Worm (Caenorhabditis elegans) whole organism, L1 larva: ENCODE data around the gene ggtb-1.

Experiments
- ama-1 ChIP-seq: fragments of 150-350 bp; optimal IDR thresholded peaks from 2 replicates; lab custom pipeline; 2014
- ceh-8 ChIP-seq: fragments of 200-800 bp; sonication (Bioruptor generic); optimal IDR thresholded peaks from 2 replicates; lab custom pipeline; 2018; ENCODE audit warnings: mild to moderate bottlenecking, missing genetic modification characterization, moderate library complexity, missing compliant biosample characterization
- ceh-90 ChIP-seq: sonication (generic microtip); optimal IDR thresholded peaks from 2 replicates; lab custom pipeline; 2016; ENCODE audit warnings: missing genetic modification characterization, missing compliant biosample characterization
- egl-13 ChIP-seq: sonication (generic microtip); optimal IDR thresholded peaks from 2 replicates; lab custom pipeline; 2016; ENCODE audit warnings: missing genotype, missing genetic modification reagents, missing genetic modification characterization, missing compliant biosample characterization
- elt-2 ChIP-seq: sonication (generic microtip); optimal IDR thresholded peaks from 2 replicates; lab custom pipeline; 2016; ENCODE audit warnings: missing genetic modification characterization, mild to moderate bottlenecking, inconsistent platforms, missing compliant biosample characterization, missing genetic modification reagents
- ets-5 ChIP-seq: fragments of 200-800 bp; sonication (Bioruptor generic); IDR thresholded peaks from 2 replicates; pipeline ENCODE4 v1.3.6; 2022; ENCODE audit warnings: missing genetic modification characterization, missing compliant biosample characterization
- fkh-10 ChIP-seq: sonication (generic microtip); optimal IDR thresholded peaks from 2 replicates; lab custom pipeline; 2017; ENCODE audit warnings: missing biosample characterization, missing genetic modification reagents, missing genetic modification characterization
- fkh-4 ChIP-seq: sonication (generic microtip); optimal IDR thresholded peaks from 2 replicates; lab custom pipeline; 2016; ENCODE audit warnings: missing compliant biosample characterization, missing genetic modification characterization, borderline replicate concordance
- fkh-8 ChIP-seq: sonication (generic microtip); optimal IDR thresholded peaks from 2 replicates; lab custom pipeline; 2016; ENCODE audit warnings: mild to moderate bottlenecking, missing genetic modification characterization, missing compliant biosample characterization
- fos-1 ChIP-seq: fragments of 150-350 bp; optimal IDR thresholded peaks from 2 replicates; lab custom pipeline; 2014; ENCODE audit warnings: missing biosample characterization, missing genetic modification characterization
- grh-1 ChIP-seq: fragments of 200-800 bp; sonication (Bioruptor generic); IDR thresholded peaks from 2 replicates; pipeline ENCODE4 v1.3.6; 2022; ENCODE audit warnings: missing genetic modification reagents, missing genetic modification characterization, missing compliant biosample characterization
- hlh-17 ChIP-seq: fragments of 200-800 bp; sonication (Bioruptor generic); optimal IDR thresholded peaks from 2 replicates; lab custom pipeline; 2018; ENCODE audit warnings: missing genetic modification characterization, mild to moderate bottlenecking, missing compliant biosample characterization, moderate library complexity, borderline replicate concordance
- irx-1 ChIP-seq: sonication (generic microtip); optimal IDR thresholded peaks from 2 replicates; lab custom pipeline; 2016; ENCODE audit warnings: missing genetic modification characterization, missing compliant biosample characterization
- isw-1 ChIP-seq: fragments of 200-800 bp; sonication (Bioruptor generic); IDR thresholded peaks from 2 replicates; pipeline ENCODE4 v1.3.6; 2022; ENCODE audit warnings: missing genetic modification characterization, missing compliant biosample characterization
- jun-1 ChIP-seq: fragments of 150-350 bp; optimal IDR thresholded peaks from 2 replicates; lab custom pipeline; 2014; ENCODE audit warnings: missing biosample characterization, missing genetic modification reagents, missing genetic modification characterization
- lin-14 ChIP-seq: fragments of 200-800 bp; sonication (Bioruptor generic); optimal IDR thresholded peaks from 2 replicates; lab custom pipeline; 2018; ENCODE audit warnings: mild to moderate bottlenecking, missing genetic modification characterization, moderate library complexity, missing compliant biosample characterization
- lin-35 ChIP-seq, 2 experiments: fragments of 150-350 bp; optimal IDR thresholded peaks; 2 replicates each; lab custom pipeline; 2014; ENCODE audit warnings: missing biosample characterization in 2 of 2, missing genetic modification characterization in 2 of 2, missing genetic modification reagents in 2 of 2
- lin-39 ChIP-seq: fragments of 150-350 bp; optimal IDR thresholded peaks from 2 replicates; lab custom pipeline; 2014; ENCODE audit warnings: missing biosample characterization, missing genetic modification reagents, missing genetic modification characterization
- lir-3 ChIP-seq: sonication (generic microtip); optimal IDR thresholded peaks from 2 replicates; lab custom pipeline; 2016; ENCODE audit warnings: mild to moderate bottlenecking, missing genetic modification characterization, moderate library complexity, missing compliant biosample characterization; ENCODE audit not compliant: poor library complexity
- mab-9 ChIP-seq: fragments of 200-800 bp; sonication (Bioruptor generic); IDR thresholded peaks from 2 replicates; pipeline ENCODE4 v1.3.6; 2022; ENCODE audit warnings: missing genetic modification reagents, missing genetic modification characterization, missing compliant biosample characterization
- mdl-1 ChIP-seq, 2 experiments: fragments of 150-350 bp; optimal IDR thresholded peaks; 2 replicates each; lab custom pipeline; 2014 to 2017; ENCODE audit warnings: missing biosample characterization in 2 of 2, missing genetic modification characterization in 2 of 2, inconsistent platforms in 1 of 2
- mef-2 ChIP-seq: fragments of 150-350 bp; optimal IDR thresholded peaks from 2 replicates; lab custom pipeline; 2014; ENCODE audit warnings: missing biosample characterization, missing genetic modification characterization
- mep-1 ChIP-seq: fragments of 150-350 bp; optimal IDR thresholded peaks from 2 replicates; lab custom pipeline; 2014; ENCODE audit warnings: missing biosample characterization, missing genetic modification characterization
- nhr-12 ChIP-seq: sonication (generic microtip); optimal IDR thresholded peaks from 2 replicates; lab custom pipeline; 2017; ENCODE audit warnings: missing biosample characterization, missing genetic modification characterization
- nhr-20 ChIP-seq: sonication (generic microtip); optimal IDR thresholded peaks from 2 replicates; lab custom pipeline; 2016; ENCODE audit warnings: mild to moderate bottlenecking, missing genetic modification characterization, missing compliant biosample characterization
- nhr-237 ChIP-seq: fragments of 150-350 bp; optimal IDR thresholded peaks from 2 replicates; lab custom pipeline; 2014; ENCODE audit warnings: missing biosample characterization, missing genetic modification characterization
- nhr-28 ChIP-seq: fragments of 150-350 bp; optimal IDR thresholded peaks from 2 replicates; lab custom pipeline; 2014; ENCODE audit warnings: missing biosample characterization, missing genetic modification characterization
- nhr-77 ChIP-seq: fragments of 150-350 bp; optimal IDR thresholded peaks from 2 replicates; lab custom pipeline; 2014; ENCODE audit warnings: missing biosample characterization, missing genetic modification characterization
- nhr-85 ChIP-seq: sonication (generic microtip); peaks from one replicate; lab custom pipeline; 2016; ENCODE audit warnings: missing genetic modification characterization, inconsistent platforms, missing compliant biosample characterization
- pax-3 ChIP-seq: fragments of 200-800 bp; sonication (Bioruptor generic); optimal IDR thresholded peaks from 2 replicates; lab custom pipeline; 2018; ENCODE audit warnings: mild to moderate bottlenecking, missing genetic modification characterization, moderate library complexity, missing compliant biosample characterization
- pqm-1 ChIP-seq: sonication (generic microtip); optimal IDR thresholded peaks from 3 replicates; lab custom pipeline; 2017; ENCODE audit warnings: missing biosample characterization, missing genetic modification characterization
- rnt-1 ChIP-seq: sonication (generic microtip); optimal IDR thresholded peaks from 2 replicates; lab custom pipeline; 2016; ENCODE audit warnings: mild to moderate bottlenecking, missing genetic modification characterization, moderate library complexity, missing compliant biosample characterization
- skn-1 ChIP-seq: fragments of 150-350 bp; optimal IDR thresholded peaks from 2 replicates; lab custom pipeline; 2014; ENCODE audit warnings: missing biosample characterization, missing genetic modification characterization
- snpc-4 ChIP-seq: fragments of 150-350 bp; optimal IDR thresholded peaks from 2 replicates; lab custom pipeline; 2014; ENCODE audit warnings: missing biosample characterization, missing genetic modification characterization
- sox-4 ChIP-seq: sonication (generic microtip); optimal IDR thresholded peaks from 2 replicates; lab custom pipeline; 2016; ENCODE audit warnings: missing genetic modification characterization, missing compliant biosample characterization
- swsn-7 ChIP-seq: sonication (generic microtip); optimal IDR thresholded peaks from 2 replicates; lab custom pipeline; 2016; ENCODE audit warnings: missing genetic modification characterization, missing compliant biosample characterization
- tbx-2 ChIP-seq: sonication (generic microtip); optimal IDR thresholded peaks from 2 replicates; lab custom pipeline; 2016; ENCODE audit warnings: missing genetic modification characterization, missing compliant biosample characterization
- tlp-1 ChIP-seq: fragments of 150-350 bp; optimal IDR thresholded peaks from 2 replicates; lab custom pipeline; 2014; ENCODE audit warnings: missing biosample characterization, missing genetic modification characterization
- unc-86 ChIP-seq: sonication (generic microtip); optimal IDR thresholded peaks from 2 replicates; lab custom pipeline; 2016; ENCODE audit warnings: missing genetic modification characterization, missing compliant biosample characterization
- unc-98 ChIP-seq: fragments of 200-800 bp; sonication (Bioruptor generic); IDR thresholded peaks from 2 replicates; pipeline ENCODE4 v1.3.6; 2022; ENCODE audit warnings: missing genetic modification characterization, missing compliant biosample characterization
- xbp-1 ChIP-seq: sonication (generic microtip); optimal IDR thresholded peaks from 2 replicates; lab custom pipeline; 2016; ENCODE audit warnings: missing genetic modification characterization, missing compliant biosample characterization
- zip-4 ChIP-seq: fragments of 200-800 bp; sonication (Bioruptor generic); optimal IDR thresholded peaks from 2 replicates; lab custom pipeline; 2018; ENCODE audit warnings: mild to moderate bottlenecking, missing genetic modification characterization, moderate library complexity, missing compliant biosample characterization
- ztf-4 ChIP-seq: fragments of 150-350 bp; optimal IDR thresholded peaks from 2 replicates; lab custom pipeline; 2014; ENCODE audit warnings: missing biosample characterization, missing genetic modification characterization

The ggtb-1 gene

ce11 chrIII:7101814-7102477, 31.6 kb upstream of the ggtb-1 start:
- TF ChIP-seq fkh-8, result no peak
- TF ChIP-seq mep-1 (tag; lab: Kevin White, UChicago), result no peak
- TF ChIP-seq ama-1 (lab: Kevin White, UChicago), result no peak
- TF ChIP-seq ets-5 (GFP tag; lab: Robert Waterston, UW), result no peak
- no peak for TF ChIP-seq nhr-85 (tag; lab: Kevin White, UChicago)
- no peak for TF ChIP-seq lin-39 (tag; lab: Kevin White, UChicago)
- no peak for TF ChIP-seq lin-14 (GFP tag; lab: Kevin White, UChicago)
- no peak for TF ChIP-seq unc-86 (tag; lab: Kevin White, UChicago)
- TF ChIP-seq nhr-12 (tag; lab: Kevin White, UChicago), result no peak

- TF ChIP-seq mef-2 (tag; lab: Kevin White, UChicago), result no peak
- no peak for TF ChIP-seq ztf-4 (tag; lab: Kevin White, UChicago)
- TF ChIP-seq nhr-237 (tag; lab: Kevin White, UChicago), result no peak
- TF ChIP-seq pqm-1 (tag; lab: Kevin White, UChicago), result no peak
- no peak for TF ChIP-seq fkh-4 (tag; lab: Kevin White, UChicago)
- TF ChIP-seq isw-1 (GFP tag; lab: Robert Waterston, UW), result no peak
- no peak for TF ChIP-seq mab-9
- no peak for TF ChIP-seq tlp-1
- no peak for TF ChIP-seq rnt-1 (tag; lab: Kevin White, UChicago)
- no peak for TF ChIP-seq skn-1 (tag; lab: Kevin White, UChicago)
- no peak for TF ChIP-seq nhr-28 (tag; lab: Kevin White, UChicago)
Observed at ce11 chrIII:7103940-7104440, 29.6 kb upstream of the ggtb-1 start, which contains the start of gene cpg-2. Gene cpg-2 (minus strand): TSS chrIII:7103990.

DNA sequence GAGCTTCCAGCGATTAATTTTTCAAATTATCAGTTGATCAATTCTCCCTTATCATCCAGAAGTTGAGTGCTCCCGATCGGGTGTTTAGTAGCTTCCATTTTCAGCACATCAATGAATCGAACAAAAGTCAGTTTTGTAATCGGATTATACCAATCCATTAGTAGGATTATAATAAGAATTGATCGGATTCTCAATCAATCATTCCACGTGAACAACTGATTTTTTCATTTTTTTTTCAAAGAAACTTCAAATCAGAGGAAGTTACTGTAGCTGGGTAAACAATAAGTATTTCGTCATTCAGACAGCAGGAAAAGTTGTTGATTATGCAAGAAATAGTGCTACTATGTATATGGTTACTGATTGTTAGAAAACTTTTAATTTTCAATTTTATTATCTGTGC, 26.7 kb upstream of the ggtb-1 start:
- TF ChIP-seq elt-2 (peak; percentile 48), zip-4 (no peak), fkh-4 (tag; lab: Kevin White, UChicago) (no peak), fos-1 (tag; lab: Kevin White, UChicago) (no peak), pqm-1 (tag; lab: Kevin White, UChicago) (no peak), fkh-8 (no peak), sox-4 (tag; lab: Kevin White, UChicago) (no peak), nhr-77 (tag; lab: Kevin White, UChicago) (no peak)

- TF ChIP-seq elt-2 (peak; percentile 7), fkh-10 (GFP tag; lab: Kevin White, UChicago) (no peak)
- TF ChIP-seq, all 84 proteins: peak for 1
Observed at ce11 chrIII:7107965-7108364, 25.6 kb upstream of the ggtb-1 start, which contains the start of gene odd-1. Gene odd-1 (plus strand): TSS chrIII:7108313.

- TF ChIP-seq egl-13 (tag; lab: Kevin White, UChicago) (no peak), nhr-20 (tag; lab: Kevin White, UChicago) (no peak), irx-1 (tag; lab: Kevin White, UChicago) (no peak), jun-1 (tag; lab: Kevin White, UChicago) (no peak), mab-9 (no peak), snpc-4 (tag; lab: Kevin White, UChicago) (no peak)
Observed at ce11 chrIII:7111793-7112192, 21.8 kb upstream of the ggtb-1 start, which contains the start of gene B0280.7. Gene B0280.7 (minus strand): TSS chrIII:7111893.

ce11 chrIII:7112285-7112684, 21.3 kb upstream of the ggtb-1 start:
- TF ChIP-seq pax-3 (tag; lab: Kevin White, UChicago) (no peak), tbx-2 (no peak), snpc-4 (tag; lab: Kevin White, UChicago) (no peak), jun-1 (tag; lab: Kevin White, UChicago) (no peak), grh-1 (GFP tag; lab: Robert Waterston, UW) (no peak), xbp-1 (no peak), fkh-8 (no peak), lir-3 (tag; lab: Kevin White, UChicago) (no peak), swsn-7 (tag; lab: Kevin White, UChicago) (no peak), lin-35 (GFP tag; optimal IDR thresholded peaks at IDR 0.05; lab: Kevin White, UChicago) (no peak), mdl-1 (tag; optimal IDR thresholded peaks at IDR 0.05; lab: Kevin White, UChicago) (no peak), ceh-8 (GFP tag; lab: Kevin White, UChicago) (no peak), ceh-90 (tag; lab: Kevin White, UChicago) (no peak), hlh-17 (GFP tag; lab: Kevin White, UChicago) (no peak), unc-98 (no peak)
